Fruit fly (Drosophila melanogaster): Measurements from ENCODE around the gene CG9147.

The CG9147 gene

dm6 chr2L:6098479-6099269, 32.9 kb downstream of the CG9147 start, which contains the start of gene CG9175 (continued):
- TF ChIP-seq hkb (optimal IDR thresholded peaks at IDR 0.05): no peak
- TF ChIP-seq hkb (GFP tag; IDR thresholded peaks at IDR 0.05): no peak
- TF ChIP-seq CG14860 (GFP tag; IDR thresholded peaks at IDR 0.05; ENCODE audit: partially characterized antibody): peak; percentile 87
- peak; percentile 78 for TF ChIP-seq ci (GFP tag; IDR thresholded peaks at IDR 0.05)
- no peak for TF ChIP-seq CG15073 (GFP tag; optimal IDR thresholded peaks at IDR 0.05)
- TF ChIP-seq CG14667 (GFP tag; IDR thresholded peaks at IDR 0.05): no peak
- no peak for TF ChIP-seq CG17328 (GFP tag; IDR thresholded peaks at IDR 0.05)
- TF ChIP-seq CG6175 (GFP tag; IDR thresholded peaks at IDR 0.05): no peak
- TF ChIP-seq repo (GFP tag; optimal IDR thresholded peaks at IDR 0.05): no peak
- no peak for TF ChIP-seq jing (GFP tag; optimal IDR thresholded peaks at IDR 0.05)
- TF ChIP-seq ab (GFP tag; optimal IDR thresholded peaks at IDR 0.05): no peak
- TF ChIP-seq rib (GFP tag; IDR thresholded peaks at IDR 0.05): peak; percentile 33; the same call in 1 of the 2 replicates
- TF ChIP-seq Asciz (GFP tag; optimal IDR thresholded peaks at IDR 0.05): no peak
- peak; percentile 29 for TF ChIP-seq Deaf1 (tag; optimal IDR thresholded peaks at IDR 0.05)
- TF ChIP-seq Hsf (GFP tag; optimal IDR thresholded peaks at IDR 0.05): peak; percentile 26
- peak; percentile 98 for TF ChIP-seq Bgb (GFP tag; IDR thresholded peaks at IDR 0.05; ENCODE audit: partially characterized antibody)
- no peak for TF ChIP-seq Dip2 (GFP tag; IDR thresholded peaks at IDR 0.05)
- TF ChIP-seq org-1 (GFP tag; optimal IDR thresholded peaks at IDR 0.05): no peak
- TF ChIP-seq p53 (GFP tag; optimal IDR thresholded peaks at IDR 0.05): peak; percentile 44
- TF ChIP-seq CG8290 (GFP tag; optimal IDR thresholded peaks at IDR 0.05): peak; percentile 83
- TF ChIP-seq CG8290 (tag; optimal IDR thresholded peaks at IDR 0.05): peak; percentile 53 to 95
- no peak for TF ChIP-seq wor (GFP tag; IDR thresholded peaks at IDR 0.05)
- no peak for TF ChIP-seq lmd (GFP tag; IDR thresholded peaks at IDR 0.05)
- no peak for TF ChIP-seq CG5953 (GFP tag; IDR thresholded peaks at IDR 0.05)
- TF ChIP-seq sd (tag; optimal IDR thresholded peaks at IDR 0.05): peak; percentile 66
- no peak for TF ChIP-seq kah (GFP tag; optimal IDR thresholded peaks at IDR 0.05)
- TF ChIP-seq HLH3B (GFP tag; IDR thresholded peaks at IDR 0.05): no peak
- TF ChIP-seq Scr (GFP tag; IDR thresholded peaks at IDR 0.05; ENCODE audit: partially characterized antibody): peak; percentile 93
- no peak for TF ChIP-seq lbe (GFP tag; optimal IDR thresholded peaks at IDR 0.05)
- TF ChIP-seq Dip3 (GFP tag; optimal IDR thresholded peaks at IDR 0.05): no peak
- no peak for TF ChIP-seq CG10959 (GFP tag; IDR thresholded peaks at IDR 0.05)
- peak; percentile 33 for TF ChIP-seq tin (GFP tag; optimal IDR thresholded peaks at IDR 0.05)
- no peak for TF ChIP-seq CG16779 (GFP tag; IDR thresholded peaks at IDR 0.05)
- TF ChIP-seq Bteb2 (GFP tag; optimal IDR thresholded peaks at IDR 0.05): no peak
- TF ChIP-seq CG14014 (GFP tag; IDR thresholded peaks at IDR 0.05): no peak
- TF ChIP-seq Vsx1 (GFP tag; optimal IDR thresholded peaks at IDR 0.05): no peak
- no peak for TF ChIP-seq Hr39 (optimal IDR thresholded peaks at IDR 0.05)
- TF ChIP-seq fu2 (GFP tag; optimal IDR thresholded peaks at IDR 0.05): no peak
- no peak for TF ChIP-seq CG12942 (GFP tag; optimal IDR thresholded peaks at IDR 0.05)
- TF ChIP-seq CG1602 (GFP tag; optimal IDR thresholded peaks at IDR 0.05): no peak
- TF ChIP-seq ATbp (GFP tag; optimal IDR thresholded peaks at IDR 0.05): no peak
- no peak for TF ChIP-seq grn (GFP tag; optimal IDR thresholded peaks at IDR 0.05)
- TF ChIP-seq CG2116 (GFP tag; optimal IDR thresholded peaks at IDR 0.05): peak; percentile 78
- TF ChIP-seq fd96Cb (tag; optimal IDR thresholded peaks at IDR 0.05): no peak
- peak; percentile 22 for TF ChIP-seq dm (GFP tag; optimal IDR thresholded peaks at IDR 0.05)
- no peak for TF ChIP-seq CG2202 (tag; optimal IDR thresholded peaks at IDR 0.05)
- peak; percentile 92 for TF ChIP-seq Xbp1 (GFP tag; optimal IDR thresholded peaks at IDR 0.05)
- no peak for TF ChIP-seq ase (GFP tag; IDR thresholded peaks at IDR 0.05)
- TF ChIP-seq HLHmδ (GFP tag; optimal IDR thresholded peaks at IDR 0.05): peak; percentile 83
- TF ChIP-seq CG3065 (GFP tag; optimal IDR thresholded peaks at IDR 0.05): no peak
- no peak for TF ChIP-seq al (GFP tag; IDR thresholded peaks at IDR 0.05)
- no peak for TF ChIP-seq Poxn (GFP tag; IDR thresholded peaks at IDR 0.05)

All from whole organism, embryonic.